Worm (Caenorhabditis elegans) whole organism, L4 larva: ENCODE results near the gene sri-29.

Source experiments
- D1046.2 ChIP-seq: fragments of 200-800 bp; sonication (Bioruptor generic); IDR thresholded peaks from 2 replicates; pipeline ENCODE4 v1.3.6; 2022; ENCODE audit warnings: missing genetic modification characterization, missing compliant biosample characterization
- F10B5.3 ChIP-seq: sonication (generic microtip); optimal IDR thresholded peaks from 2 replicates; lab custom pipeline; 2016; ENCODE audit warnings: mild to moderate bottlenecking, missing genetic modification characterization, missing compliant biosample characterization
- F44E2.7 ChIP-seq: fragments of 200-800 bp; sonication (Bioruptor generic); IDR thresholded peaks from 2 replicates; pipeline ENCODE4 v2.1.2; 2022; ENCODE audit warnings: missing genetic modification characterization, missing compliant biosample characterization
- T20F7.1 ChIP-seq: fragments of 200-800 bp; sonication (Bioruptor generic); optimal IDR thresholded peaks from 2 replicates; lab custom pipeline; 2018; ENCODE audit warnings: mild to moderate bottlenecking, missing genetic modification characterization, missing compliant biosample characterization
- ZK337.2 ChIP-seq: fragments of 200-800 bp; sonication (Bioruptor generic); IDR thresholded peaks from 2 replicates; pipeline ENCODE4 v1.3.6; 2022; ENCODE audit warnings: missing genetic modification reagents, missing genetic modification characterization, missing compliant biosample characterization
- aly-2 ChIP-seq: sonication (generic microtip); optimal IDR thresholded peaks from 2 replicates; lab custom pipeline; 2018; ENCODE audit warnings: missing biosample characterization, missing genetic modification characterization
- ama-1 ChIP-seq: fragments of 150-350 bp; optimal IDR thresholded peaks from 2 replicates; lab custom pipeline; 2014; ENCODE audit warnings: inconsistent platforms, mixed read lengths
- arid-1 ChIP-seq: fragments of 200-800 bp; sonication (Bioruptor generic); conservative IDR thresholded peaks from 2 replicates; pipeline ENCODE4 v1.3.6; 2022; ENCODE audit warnings: missing genetic modification reagents, missing genetic modification characterization, missing compliant biosample characterization
- ceh-20 ChIP-seq: fragments of 200-800 bp; sonication (Bioruptor generic); IDR thresholded peaks from 2 replicates; pipeline ENCODE4 v1.3.6; 2022; ENCODE audit warnings: missing genetic modification reagents, missing genetic modification characterization, missing compliant biosample characterization
- ceh-32 ChIP-seq: sonication (generic microtip); optimal IDR thresholded peaks from 2 replicates; lab custom pipeline; 2016; ENCODE audit warnings: mild to moderate bottlenecking, missing genetic modification characterization, missing compliant biosample characterization; ENCODE audit not compliant: poor library complexity
- ces-1 ChIP-seq: fragments of 150-350 bp; sonication (generic microtip); optimal IDR thresholded peaks from 4 replicates; lab custom pipeline; 2014; ENCODE audit warnings: missing biosample characterization, missing genetic modification reagents, missing genetic modification characterization
- ctbp-1 ChIP-seq: fragments of 200-800 bp; sonication (Bioruptor generic); IDR thresholded peaks from 2 replicates; pipeline ENCODE4 v1.3.6; 2022; ENCODE audit warnings: missing genetic modification reagents, missing genetic modification characterization, missing compliant biosample characterization
- daf-12 ChIP-seq: fragments of 150-350 bp; optimal IDR thresholded peaks from 2 replicates; lab custom pipeline; 2014; ENCODE audit warnings: missing biosample characterization, missing genetic modification reagents, missing genetic modification characterization
- daf-16 ChIP-seq, 3 experiments: sonication (generic microtip); optimal IDR thresholded peaks; 2 replicates each; lab custom pipeline; 2016 to 2017; ENCODE audit warnings: missing genetic modification characterization in 3 of 3, missing genetic modification reagents in 3 of 3, mild to moderate bottlenecking in 2 of 3, missing compliant biosample characterization in 2 of 3, missing biosample characterization in 1 of 3, moderate library complexity in 1 of 3
- daf-8 ChIP-seq: fragments of 200-800 bp; sonication (Bioruptor generic); IDR thresholded peaks from 2 replicates; pipeline ENCODE4 v1.3.6; 2022; ENCODE audit warnings: missing genetic modification characterization, missing compliant biosample characterization
- dpl-1 ChIP-seq: fragments of 150-350 bp; optimal IDR thresholded peaks from 2 replicates; lab custom pipeline; 2014; ENCODE audit warnings: missing biosample characterization, missing genetic modification reagents, missing genetic modification characterization
- egl-27 ChIP-seq: sonication (generic microtip); optimal IDR thresholded peaks from 3 replicates; lab custom pipeline; 2017; ENCODE audit warnings: missing biosample characterization, missing genetic modification reagents, missing genetic modification characterization
- egl-43 ChIP-seq: fragments of 200-800 bp; sonication (Bioruptor generic); IDR thresholded peaks from 2 replicates; pipeline ENCODE4 v1.3.6; 2022; ENCODE audit warnings: missing genetic modification reagents, missing genetic modification characterization, missing compliant biosample characterization
- fos-1 ChIP-seq: fragments of 150-350 bp; optimal IDR thresholded peaks from 2 replicates; lab custom pipeline; 2014; ENCODE audit warnings: missing biosample characterization, missing genetic modification characterization
- hif-1 ChIP-seq, 2 experiments: sonication (generic microtip); optimal IDR thresholded peaks; 2 replicates each; lab custom pipeline; 2016 to 2017; ENCODE audit warnings: missing compliant biosample characterization in 2 of 2, missing genetic modification characterization in 2 of 2, missing genetic modification reagents in 2 of 2, missing genotype in 2 of 2, mild to moderate bottlenecking in 1 of 2
- hlh-11 ChIP-seq: fragments of 200-800 bp; sonication (Bioruptor generic); optimal IDR thresholded peaks from 2 replicates; lab custom pipeline; 2018; ENCODE audit warnings: mild to moderate bottlenecking, missing genetic modification characterization, missing compliant biosample characterization
- hlh-30 ChIP-seq: sonication (generic microtip); optimal IDR thresholded peaks from 2 replicates; lab custom pipeline; 2017; ENCODE audit warnings: antibody characterized with exemption, mild to moderate bottlenecking, missing genetic modification characterization, missing compliant biosample characterization; ENCODE audit not compliant: insufficient read depth
- hmg-1.1 ChIP-seq: fragments of 200-800 bp; sonication (Bioruptor generic); IDR thresholded peaks from 2 replicates; pipeline ENCODE4 v1.3.6; 2022; ENCODE audit warnings: missing genetic modification reagents, missing genetic modification characterization, missing compliant biosample characterization
- lin-15B ChIP-seq: fragments of 150-350 bp; sonication (generic microtip); optimal IDR thresholded peaks from 3 replicates; lab custom pipeline; 2014; ENCODE audit warnings: missing biosample characterization, missing genetic modification characterization
- lin-38 ChIP-seq: fragments of 200-800 bp; sonication (Bioruptor generic); IDR thresholded peaks from 2 replicates; pipeline ENCODE4 v1.3.6; 2022; ENCODE audit warnings: missing genetic modification reagents, missing genetic modification characterization, missing compliant biosample characterization
- lsy-2 ChIP-seq, 2 experiments: fragments of 150-350 bp in 1 of 2; sonication (generic microtip) in 1 of 2; optimal IDR thresholded peaks; 2 replicates each; lab custom pipeline; 2014 to 2017; ENCODE audit warnings: missing biosample characterization in 2 of 2, missing genetic modification characterization in 2 of 2
- madf-5 ChIP-seq, 2 experiments: fragments of 200-800 bp; sonication (Bioruptor generic); IDR thresholded peaks; 2 replicates each; pipeline ENCODE4 v1.3.6; 2022; ENCODE audit warnings: missing compliant biosample characterization in 2 of 2, missing genetic modification characterization in 2 of 2
- madf-9 ChIP-seq: fragments of 200-800 bp; sonication (Bioruptor generic); conservative IDR thresholded peaks from 2 replicates; pipeline ENCODE4 v1.3.6; 2022; ENCODE audit warnings: missing genetic modification reagents, missing genetic modification characterization, missing compliant biosample characterization
- mdt-29 ChIP-seq: fragments of 200-800 bp; sonication (Bioruptor generic); IDR thresholded peaks from 2 replicates; pipeline ENCODE4 v1.3.6; 2022; ENCODE audit warnings: missing genetic modification reagents, missing genetic modification characterization, missing compliant biosample characterization
- mes-2 ChIP-seq: sonication (generic microtip); optimal IDR thresholded peaks from 2 replicates; lab custom pipeline; 2016; ENCODE audit warnings: missing genotype, mild to moderate bottlenecking, missing genetic modification characterization, missing compliant biosample characterization; ENCODE audit not compliant: poor library complexity, severe bottlenecking
- mxl-2 ChIP-seq: fragments of 200-800 bp; sonication (Bioruptor generic); conservative IDR thresholded peaks from 2 replicates; pipeline ENCODE4 v1.3.6; 2022; ENCODE audit warnings: missing genetic modification reagents, missing genetic modification characterization, missing compliant biosample characterization
- mxl-3 ChIP-seq: fragments of 200-800 bp; sonication (Bioruptor generic); optimal IDR thresholded peaks from 2 replicates; lab custom pipeline; 2018; ENCODE audit warnings: mild to moderate bottlenecking, missing genetic modification characterization, missing compliant biosample characterization
- nhr-11 ChIP-seq: fragments of 150-350 bp; optimal IDR thresholded peaks from 2 replicates; lab custom pipeline; 2014; ENCODE audit warnings: missing biosample characterization, missing genetic modification characterization
- nhr-111 ChIP-seq: fragments of 200-800 bp; sonication (Bioruptor generic); optimal IDR thresholded peaks from 2 replicates; lab custom pipeline; 2018; ENCODE audit warnings: mild to moderate bottlenecking, missing genetic modification characterization, missing compliant biosample characterization
- nhr-28 ChIP-seq: fragments of 150-350 bp; optimal IDR thresholded peaks from 2 replicates; lab custom pipeline; 2014; ENCODE audit warnings: missing biosample characterization, missing genetic modification characterization
- nhr-42 ChIP-seq: fragments of 200-800 bp; sonication (Bioruptor generic); IDR thresholded peaks from 2 replicates; pipeline ENCODE4 v1.3.6; 2022; ENCODE audit warnings: missing genetic modification characterization, missing compliant biosample characterization
- nhr-6 ChIP-seq: fragments of 150-350 bp; optimal IDR thresholded peaks from 2 replicates; lab custom pipeline; 2014; ENCODE audit warnings: missing biosample characterization, missing genetic modification characterization
- pha-4 ChIP-seq, 2 experiments: fragments of 150-350 bp in 1 of 2; fragments of 200-800 bp in 1 of 2; sonication (Bioruptor generic) in 1 of 2; IDR thresholded peaks in 1 of 2; optimal IDR thresholded peaks in 1 of 2; 2 replicates each; pipeline versions ENCODE4 v1.3.6 to Lab custom; 2014 to 2022; ENCODE audit warnings: missing genetic modification characterization in 2 of 2, missing genetic modification reagents in 2 of 2, missing biosample characterization in 1 of 2, missing compliant biosample characterization in 1 of 2
- pqm-1 ChIP-seq: sonication (generic microtip); optimal IDR thresholded peaks from 2 replicates; lab custom pipeline; 2017; ENCODE audit warnings: missing biosample characterization, missing genetic modification characterization
- rbr-2 ChIP-seq: sonication (generic microtip); optimal IDR thresholded peaks from 2 replicates; lab custom pipeline; 2016; ENCODE audit warnings: missing genotype, missing genetic modification characterization, missing compliant biosample characterization
- saeg-2 ChIP-seq: fragments of 200-800 bp; sonication (Bioruptor generic); IDR thresholded peaks from 2 replicates; pipeline ENCODE4 v1.3.6; 2022; ENCODE audit warnings: missing genetic modification reagents, missing genetic modification characterization, missing compliant biosample characterization
- set-16 ChIP-seq: fragments of 200-800 bp; sonication (Bioruptor generic); IDR thresholded peaks from 2 replicates; pipeline ENCODE4 v1.3.6; 2022; ENCODE audit warnings: missing genetic modification reagents, missing genetic modification characterization, missing compliant biosample characterization
- spr-3 ChIP-seq: fragments of 200-800 bp; sonication (Bioruptor generic); optimal IDR thresholded peaks from 2 replicates; lab custom pipeline; 2018; ENCODE audit warnings: mild to moderate bottlenecking, missing genetic modification characterization, missing compliant biosample characterization
- tra-1 ChIP-seq: fragments of 200-800 bp; sonication (Bioruptor generic); IDR thresholded peaks from 2 replicates; pipeline ENCODE4 v1.3.6; 2022; ENCODE audit warnings: missing genetic modification reagents, missing genetic modification characterization, missing compliant biosample characterization
- unc-130 ChIP-seq: sonication (generic microtip); optimal IDR thresholded peaks from 2 replicates; lab custom pipeline; 2016; ENCODE audit warnings: missing genetic modification reagents, missing genetic modification characterization, missing compliant biosample characterization
- unc-39 ChIP-seq: sonication (generic microtip); optimal IDR thresholded peaks from 2 replicates; lab custom pipeline; 2017; ENCODE audit warnings: missing biosample characterization, missing genetic modification characterization
- vab-7 ChIP-seq: fragments of 200-800 bp; sonication (Bioruptor generic); IDR thresholded peaks from 2 replicates; pipeline ENCODE4 v1.3.6; 2022; ENCODE audit warnings: missing genetic modification reagents, missing genetic modification characterization, missing compliant biosample characterization
- zip-11 ChIP-seq: fragments of 200-800 bp; sonication (Bioruptor generic); IDR thresholded peaks from 2 replicates; pipeline ENCODE4 v1.3.6; 2022; ENCODE audit warnings: missing genetic modification characterization, missing compliant biosample characterization

sri-29 gene

DNA sequence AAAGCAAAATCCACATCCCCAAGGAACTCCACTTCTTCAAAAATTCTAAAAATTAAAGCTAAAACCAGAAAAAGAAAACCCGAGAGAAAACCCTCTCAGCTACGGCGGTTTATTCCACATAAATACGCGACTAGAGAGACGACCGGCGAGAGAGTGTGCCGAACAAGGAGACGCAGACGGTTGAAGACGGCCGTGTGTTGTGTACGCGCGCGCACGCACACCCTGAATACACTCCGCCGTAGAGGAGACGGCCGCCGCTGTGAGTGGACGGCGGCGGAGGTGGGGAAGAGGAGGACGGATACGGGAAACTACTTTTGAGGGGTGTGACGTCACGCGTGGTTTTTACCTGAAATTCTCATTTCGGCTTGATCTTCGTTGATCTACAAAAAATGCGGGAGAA is 10.5 kb downstream of the sri-29 start:
- TF ChIP-seq nhr-6 (tag; lab: Kevin White, UChicago) (no peak), ceh-32 (tag; lab: Kevin White, UChicago) (no peak), daf-16 (GFP tag; optimal IDR thresholded peaks at IDR 0.05; lab: Kevin White, UChicago) (no peak), daf-16 (tag; optimal IDR thresholded peaks at IDR 0.05; lab: Kevin White, UChicago) (peak; percentile 29), mxl-3 (GFP tag; lab: Kevin White, UChicago) (peak; percentile 17), ceh-20 (GFP tag; lab: Robert Waterston, UW) (no peak), ama-1 (lab: Kevin White, UChicago) (no peak), F10B5.3 (tag; lab: Kevin White, UChicago) (no peak), hif-1 (tag; optimal IDR thresholded peaks at IDR 0.05; lab: Kevin White, UChicago) (peak in 1 of 2 experiments; percentile 17), lsy-2 (tag; optimal IDR thresholded peaks at IDR 0.05; lab: Kevin White, UChicago) (no peak), nhr-28 (tag; lab: Kevin White, UChicago) (peak; percentile 40), zip-11 (GFP tag; lab: Robert Waterston, UW) (no peak), F44E2.7 (GFP tag; lab: Robert Waterston, UW) (no peak), rbr-2 (tag; lab: Kevin White, UChicago) (peak; percentile 21), saeg-2 (no peak), pqm-1 (no peak), arid-1 (GFP tag; lab: Robert Waterston, UW) (no peak), mes-2 (peak; percentile 30), unc-130 (GFP tag; lab: Kevin White, UChicago) (no peak), mxl-2 (GFP tag; lab: Robert Waterston, UW) (no peak), spr-3 (GFP tag; lab: Kevin White, UChicago) (no peak), ces-1 (no peak), set-16 (GFP tag; lab: Robert Waterston, UW) (peak; percentile 85), ctbp-1 (GFP tag; lab: Robert Waterston, UW) (no peak), lin-15B (tag; lab: Kevin White, UChicago) (no peak), hlh-11 (tag; lab: Kevin White, UChicago) (peak; percentile 33), madf-9 (GFP tag; lab: Robert Waterston, UW) (no peak), nhr-42 (GFP tag; lab: Robert Waterston, UW) (no peak), D1046.2 (GFP tag; lab: Robert Waterston, UW) (no peak), hmg-1.1 (GFP tag; lab: Robert Waterston, UW) (peak; percentile 68; the same call in 1 of the 2 replicates), nhr-111 (GFP tag; lab: Kevin White, UChicago) (no peak), aly-2 (tag; lab: Kevin White, UChicago) (no peak), lin-38 (GFP tag; lab: Robert Waterston, UW) (no peak), hlh-30 (tag; lab: Kevin White, UChicago) (no peak), mdt-29 (GFP tag; lab: Robert Waterston, UW) (no peak), pha-4 (GFP tag; IDR thresholded peaks at IDR 0.05; lab: Robert Waterston, UW) (0 out of 2 replicates have a peak, but pooled peaks have one; percentile 5), pha-4 (tag; optimal IDR thresholded peaks at IDR 0.05; lab: Kevin White, UChicago) (no peak)

- TF ChIP-seq unc-39 (tag; lab: Kevin White, UChicago) = no peak
- no peak for TF ChIP-seq zip-11 (GFP tag; lab: Robert Waterston, UW)
- TF ChIP-seq egl-27 (tag; lab: Kevin White, UChicago) = no peak
- TF ChIP-seq pha-4 (GFP tag; IDR thresholded peaks at IDR 0.05; lab: Robert Waterston, UW) = no peak
- TF ChIP-seq pha-4 (tag; optimal IDR thresholded peaks at IDR 0.05; lab: Kevin White, UChicago) = no peak
- TF ChIP-seq rbr-2 (tag; lab: Kevin White, UChicago) = peak; percentile 49
- peak; percentile 16 for TF ChIP-seq mes-2
- TF ChIP-seq daf-12 (tag; lab: Kevin White, UChicago) = no peak
- TF ChIP-seq ces-1 = no peak
- TF ChIP-seq tra-1 (GFP tag; lab: Robert Waterston, UW) = no peak
- TF ChIP-seq nhr-11 = no peak
- no peak for TF ChIP-seq daf-8 (GFP tag; lab: Robert Waterston, UW)
- TF ChIP-seq egl-43 = peak; percentile 50; the same call in 1 of the 2 replicates
- TF ChIP-seq vab-7 = no peak
- TF ChIP-seq ama-1 (lab: Kevin White, UChicago) = no peak
- TF ChIP-seq dpl-1 (GFP tag; lab: Kevin White, UChicago) = no peak
- no peak for TF ChIP-seq pqm-1
- no peak for TF ChIP-seq ZK337.2
- TF ChIP-seq T20F7.1 (GFP tag; lab: Kevin White, UChicago) = no peak
- TF ChIP-seq ceh-20 (GFP tag; lab: Robert Waterston, UW) = no peak
- 0 out of 2 replicates have a peak, but pooled peaks have one; percentile 19 for TF ChIP-seq madf-9 (GFP tag; lab: Robert Waterston, UW)
- TF ChIP-seq fos-1 (tag; lab: Kevin White, UChicago) = no peak
- no peak for TF ChIP-seq madf-5 (GFP tag; IDR thresholded peaks at IDR 0.05; lab: Robert Waterston, UW)
Observed at ce11 chrII:3055531-3055930, 11.4 kb downstream of the sri-29 start.
